Worm (Caenorhabditis elegans) whole organism, L4 larva: ENCODE data around the gene K11H12.8.

Experiments used
- F26F4.8 ChIP-seq: fragments of 200-800 bp; sonication (Bioruptor generic); conservative IDR thresholded peaks from 2 replicates; pipeline ENCODE4 v1.3.6; 2022; ENCODE audit warnings: missing genetic modification characterization, missing compliant biosample characterization
- F37D6.2 ChIP-seq: sonication (generic microtip); optimal IDR thresholded peaks from 2 replicates; lab custom pipeline; 2016; ENCODE audit warnings: mild to moderate bottlenecking, missing genetic modification characterization, missing compliant biosample characterization
- F44E2.7 ChIP-seq: fragments of 200-800 bp; sonication (Bioruptor generic); IDR thresholded peaks from 2 replicates; pipeline ENCODE4 v2.1.2; 2022; ENCODE audit warnings: missing genetic modification characterization, missing compliant biosample characterization
- R02D3.7 ChIP-seq: fragments of 150-350 bp; sonication (generic microtip); optimal IDR thresholded peaks from 3 replicates; lab custom pipeline; 2014; ENCODE audit warnings: missing biosample characterization, missing genetic modification characterization
- T26A8.4 ChIP-seq: fragments of 200-800 bp; sonication (Bioruptor generic); IDR thresholded peaks from 2 replicates; pipeline ENCODE4 v1.3.6; 2022; ENCODE audit warnings: missing genetic modification characterization, missing compliant biosample characterization
- Y105C5A.15 ChIP-seq: fragments of 200-800 bp; sonication (Bioruptor generic); IDR thresholded peaks from 2 replicates; pipeline ENCODE4 v1.3.6; 2022; ENCODE audit warnings: missing genetic modification characterization, missing compliant biosample characterization
- ZK337.2 ChIP-seq: fragments of 200-800 bp; sonication (Bioruptor generic); IDR thresholded peaks from 2 replicates; pipeline ENCODE4 v1.3.6; 2022; ENCODE audit warnings: missing genetic modification reagents, missing genetic modification characterization, missing compliant biosample characterization
- ZK546.5 ChIP-seq, 2 experiments: sonication (generic microtip); optimal IDR thresholded peaks; 2 replicates each; lab custom pipeline; 2017; ENCODE audit warnings: missing biosample characterization in 2 of 2, missing genetic modification characterization in 2 of 2
- aha-1 ChIP-seq: fragments of 150-350 bp; peaks from one replicate; lab custom pipeline; 2014; ENCODE audit warnings: missing biosample characterization, missing genetic modification characterization
- aly-2 ChIP-seq: sonication (generic microtip); optimal IDR thresholded peaks from 2 replicates; lab custom pipeline; 2018; ENCODE audit warnings: missing biosample characterization, missing genetic modification characterization
- ama-1 ChIP-seq: fragments of 150-350 bp; optimal IDR thresholded peaks from 2 replicates; lab custom pipeline; 2014; ENCODE audit warnings: inconsistent platforms, mixed read lengths
- arid-1 ChIP-seq: fragments of 200-800 bp; sonication (Bioruptor generic); conservative IDR thresholded peaks from 2 replicates; pipeline ENCODE4 v1.3.6; 2022; ENCODE audit warnings: missing genetic modification reagents, missing genetic modification characterization, missing compliant biosample characterization
- attf-4 ChIP-seq: sonication (generic microtip); optimal IDR thresholded peaks from 3 replicates; lab custom pipeline; 2017; ENCODE audit warnings: missing biosample characterization, missing genetic modification characterization
- ceh-20 ChIP-seq: fragments of 200-800 bp; sonication (Bioruptor generic); IDR thresholded peaks from 2 replicates; pipeline ENCODE4 v1.3.6; 2022; ENCODE audit warnings: missing genetic modification reagents, missing genetic modification characterization, missing compliant biosample characterization
- ceh-28 ChIP-seq: fragments of 150-350 bp; optimal IDR thresholded peaks from 2 replicates; lab custom pipeline; 2014; ENCODE audit warnings: missing biosample characterization, missing genetic modification reagents, missing genetic modification characterization
- ceh-32 ChIP-seq: sonication (generic microtip); optimal IDR thresholded peaks from 2 replicates; lab custom pipeline; 2016; ENCODE audit warnings: mild to moderate bottlenecking, missing genetic modification characterization, missing compliant biosample characterization; ENCODE audit not compliant: poor library complexity
- ceh-62 ChIP-seq: sonication (generic microtip); optimal IDR thresholded peaks from 2 replicates; lab custom pipeline; 2017; ENCODE audit warnings: missing biosample characterization, missing genetic modification characterization
- ces-1 ChIP-seq: fragments of 150-350 bp; sonication (generic microtip); optimal IDR thresholded peaks from 4 replicates; lab custom pipeline; 2014; ENCODE audit warnings: missing biosample characterization, missing genetic modification reagents, missing genetic modification characterization
- cey-2 ChIP-seq: sonication (generic microtip); optimal IDR thresholded peaks from 3 replicates; lab custom pipeline; 2017; ENCODE audit warnings: missing genetic modification characterization, mild to moderate bottlenecking, missing compliant biosample characterization, antibody characterized with exemption, borderline replicate concordance; ENCODE audit not compliant: insufficient read depth
- ctbp-1 ChIP-seq: fragments of 200-800 bp; sonication (Bioruptor generic); IDR thresholded peaks from 2 replicates; pipeline ENCODE4 v1.3.6; 2022; ENCODE audit warnings: missing genetic modification reagents, missing genetic modification characterization, missing compliant biosample characterization
- daf-8 ChIP-seq: fragments of 200-800 bp; sonication (Bioruptor generic); IDR thresholded peaks from 2 replicates; pipeline ENCODE4 v1.3.6; 2022; ENCODE audit warnings: missing genetic modification characterization, missing compliant biosample characterization
- dmd-8 ChIP-seq: fragments of 200-800 bp; sonication (Bioruptor generic); IDR thresholded peaks from 2 replicates; pipeline ENCODE4 v1.3.6; 2022; ENCODE audit warnings: missing genetic modification characterization, missing compliant biosample characterization
- dpl-1 ChIP-seq: fragments of 150-350 bp; optimal IDR thresholded peaks from 2 replicates; lab custom pipeline; 2014; ENCODE audit warnings: missing biosample characterization, missing genetic modification reagents, missing genetic modification characterization
- egl-43 ChIP-seq: fragments of 200-800 bp; sonication (Bioruptor generic); IDR thresholded peaks from 2 replicates; pipeline ENCODE4 v1.3.6; 2022; ENCODE audit warnings: missing genetic modification reagents, missing genetic modification characterization, missing compliant biosample characterization
- fos-1 ChIP-seq: fragments of 150-350 bp; optimal IDR thresholded peaks from 2 replicates; lab custom pipeline; 2014; ENCODE audit warnings: missing biosample characterization, missing genetic modification characterization
- gei-8 ChIP-seq: fragments of 200-800 bp; sonication (Bioruptor generic); optimal IDR thresholded peaks from 2 replicates; lab custom pipeline; 2018; ENCODE audit warnings: mild to moderate bottlenecking, missing genetic modification characterization, missing compliant biosample characterization
- hif-1 ChIP-seq, 2 experiments: sonication (generic microtip); optimal IDR thresholded peaks; 2 replicates each; lab custom pipeline; 2016 to 2017; ENCODE audit warnings: missing compliant biosample characterization in 2 of 2, missing genetic modification characterization in 2 of 2, missing genetic modification reagents in 2 of 2, missing genotype in 2 of 2, mild to moderate bottlenecking in 1 of 2
- hlh-30 ChIP-seq: sonication (generic microtip); optimal IDR thresholded peaks from 2 replicates; lab custom pipeline; 2017; ENCODE audit warnings: antibody characterized with exemption, mild to moderate bottlenecking, missing genetic modification characterization, missing compliant biosample characterization; ENCODE audit not compliant: insufficient read depth
- lin-29 ChIP-seq: fragments of 200-800 bp; sonication (Bioruptor generic); IDR thresholded peaks from 2 replicates; pipeline ENCODE4 v1.3.6; 2022; ENCODE audit warnings: missing genetic modification reagents, missing genetic modification characterization, missing compliant biosample characterization
- mdt-29 ChIP-seq: fragments of 200-800 bp; sonication (Bioruptor generic); IDR thresholded peaks from 2 replicates; pipeline ENCODE4 v1.3.6; 2022; ENCODE audit warnings: missing genetic modification reagents, missing genetic modification characterization, missing compliant biosample characterization
- mxl-3 ChIP-seq: fragments of 200-800 bp; sonication (Bioruptor generic); optimal IDR thresholded peaks from 2 replicates; lab custom pipeline; 2018; ENCODE audit warnings: mild to moderate bottlenecking, missing genetic modification characterization, missing compliant biosample characterization
- nhr-10 ChIP-seq: fragments of 150-350 bp; optimal IDR thresholded peaks from 2 replicates; lab custom pipeline; 2014; ENCODE audit warnings: missing biosample characterization, missing genetic modification characterization
- nhr-102 ChIP-seq: sonication (generic microtip); optimal IDR thresholded peaks from 2 replicates; lab custom pipeline; 2016; ENCODE audit warnings: mild to moderate bottlenecking, missing genetic modification characterization, moderate library complexity, missing compliant biosample characterization
- nhr-111 ChIP-seq: fragments of 200-800 bp; sonication (Bioruptor generic); optimal IDR thresholded peaks from 2 replicates; lab custom pipeline; 2018; ENCODE audit warnings: mild to moderate bottlenecking, missing genetic modification characterization, missing compliant biosample characterization
- nhr-42 ChIP-seq: fragments of 200-800 bp; sonication (Bioruptor generic); IDR thresholded peaks from 2 replicates; pipeline ENCODE4 v1.3.6; 2022; ENCODE audit warnings: missing genetic modification characterization, missing compliant biosample characterization
- nhr-6 ChIP-seq: fragments of 150-350 bp; optimal IDR thresholded peaks from 2 replicates; lab custom pipeline; 2014; ENCODE audit warnings: missing biosample characterization, missing genetic modification characterization
- saeg-2 ChIP-seq: fragments of 200-800 bp; sonication (Bioruptor generic); IDR thresholded peaks from 2 replicates; pipeline ENCODE4 v1.3.6; 2022; ENCODE audit warnings: missing genetic modification reagents, missing genetic modification characterization, missing compliant biosample characterization
- set-16 ChIP-seq: fragments of 200-800 bp; sonication (Bioruptor generic); IDR thresholded peaks from 2 replicates; pipeline ENCODE4 v1.3.6; 2022; ENCODE audit warnings: missing genetic modification reagents, missing genetic modification characterization, missing compliant biosample characterization
- snpc-1.2 ChIP-seq: fragments of 200-800 bp; sonication (Bioruptor generic); IDR thresholded peaks from 2 replicates; pipeline ENCODE4 v1.3.6; 2022; ENCODE audit warnings: missing genetic modification reagents, missing genetic modification characterization, missing compliant biosample characterization
- snpc-4 ChIP-seq: fragments of 150-350 bp; optimal IDR thresholded peaks from 2 replicates; lab custom pipeline; 2014; ENCODE audit warnings: missing biosample characterization, missing genetic modification characterization
- spr-1 ChIP-seq: sonication (generic microtip); optimal IDR thresholded peaks from 2 replicates; lab custom pipeline; 2016; ENCODE audit warnings: mild to moderate bottlenecking, missing genetic modification characterization, missing compliant biosample characterization
- unc-62 ChIP-seq, 3 experiments: fragments of 150-350 bp in 1 of 3; sonication (generic microtip); optimal IDR thresholded peaks in 2 of 3; peaks in 1 of 3; 1 replicate in 1 of 3; 2 replicates in 2 of 3; lab custom pipeline; 2014 to 2017; ENCODE audit warnings: missing biosample characterization in 3 of 3, missing genetic modification characterization in 3 of 3, missing genetic modification reagents in 3 of 3, missing genotype in 1 of 3
- vab-7 ChIP-seq: fragments of 200-800 bp; sonication (Bioruptor generic); IDR thresholded peaks from 2 replicates; pipeline ENCODE4 v1.3.6; 2022; ENCODE audit warnings: missing genetic modification reagents, missing genetic modification characterization, missing compliant biosample characterization
- zip-2 ChIP-seq: fragments of 150-350 bp; optimal IDR thresholded peaks from 2 replicates; lab custom pipeline; 2014; ENCODE audit warnings: missing biosample characterization, missing genetic modification characterization
- ztf-11 ChIP-seq: fragments of 150-350 bp; optimal IDR thresholded peaks from 2 replicates; lab custom pipeline; 2014; ENCODE audit warnings: missing biosample characterization, missing genetic modification characterization
- ztf-7 ChIP-seq: fragments of 150-350 bp; optimal IDR thresholded peaks from 2 replicates; lab custom pipeline; 2014; ENCODE audit warnings: missing biosample characterization, missing genetic modification characterization

K11H12.8 gene

DNA sequence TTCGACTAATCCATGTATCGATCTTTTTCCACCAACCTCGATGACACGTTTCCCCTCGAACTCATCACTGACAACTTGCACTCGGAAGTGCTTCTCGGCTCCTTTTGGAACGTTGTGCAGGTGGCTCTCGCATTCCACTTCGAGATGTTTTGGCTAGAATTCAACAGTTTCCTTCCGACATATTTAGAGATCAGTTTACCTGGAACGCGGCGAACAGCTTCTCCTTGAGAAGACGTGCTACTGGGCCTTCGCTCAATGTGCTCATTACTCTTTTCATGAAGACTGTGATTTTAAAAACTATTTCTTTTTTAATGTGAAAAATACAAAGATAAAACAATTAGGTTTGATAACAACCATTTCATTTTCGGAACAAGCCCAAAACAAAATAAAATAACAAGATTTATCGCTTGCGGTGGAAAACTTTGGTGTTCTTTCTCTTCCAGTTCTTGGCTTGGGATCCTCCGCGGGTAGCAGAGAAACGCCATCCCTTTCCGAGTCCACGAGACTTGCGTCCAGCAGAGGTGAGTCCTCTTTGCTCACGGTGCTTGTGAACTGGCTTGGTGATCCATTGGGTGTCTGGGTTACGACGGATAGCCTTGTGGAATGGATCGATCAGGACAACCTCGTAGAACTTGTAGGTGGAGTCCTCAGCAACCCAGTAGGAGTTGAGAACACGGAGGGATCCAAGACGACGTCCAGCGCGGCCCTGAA lies 1.9 kb upstream of the K11H12.8 start, which contains the start of gene K11H12.1 (continued):
- TF ChIP-seq hlh-30 (tag; lab: Kevin White, UChicago): no peak
- TF ChIP-seq T26A8.4 (GFP tag; lab: Robert Waterston, UW): 0 out of 2 replicates have a peak, but pooled peaks have one; percentile 39
- peak; percentile 46 for TF ChIP-seq nhr-111 (GFP tag; lab: Kevin White, UChicago)
- no peak for TF ChIP-seq aly-2 (tag; lab: Kevin White, UChicago)
- TF ChIP-seq snpc-4 (tag; lab: Kevin White, UChicago): no peak
- no peak for TF ChIP-seq hif-1 (tag; optimal IDR thresholded peaks at IDR 0.05; lab: Kevin White, UChicago)
- TF ChIP-seq mdt-29: 0 out of 2 replicates have a peak, but pooled peaks have one; percentile 18
- no peak for TF ChIP-seq R02D3.7 (tag; lab: Kevin White, UChicago)
- peak; percentile 54; the same call in 1 of the 2 replicates for TF ChIP-seq dmd-8 (GFP tag; lab: Robert Waterston, UW)
- TF ChIP-seq ces-1 (GFP tag; lab: Kevin White, UChicago): no peak
- TF ChIP-seq, all 104 proteins: peak for 18

DNA sequence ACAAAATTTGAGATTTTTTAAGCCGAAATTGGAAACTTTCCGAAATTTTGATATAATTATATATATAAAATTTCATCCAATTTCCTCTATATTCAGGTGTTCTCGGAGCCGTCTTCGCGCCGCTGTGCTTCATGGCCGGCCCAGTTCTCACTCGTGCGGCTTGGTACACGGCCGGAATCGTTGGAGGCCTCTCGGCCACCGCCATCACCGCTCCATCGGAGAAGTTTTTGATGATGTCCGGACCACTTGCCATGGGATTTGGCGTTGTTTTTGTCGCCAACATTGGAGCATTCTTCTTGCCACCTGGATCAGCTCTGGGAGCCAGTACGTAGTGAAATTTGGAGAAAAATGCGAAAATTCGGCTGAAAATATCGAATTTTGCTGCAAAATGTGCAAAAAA lies 1.9 kb downstream of the K11H12.8 start:
- no peak for TF ChIP-seq ztf-7 (tag; lab: Kevin White, UChicago)
- 0 out of 2 replicates have a peak, but pooled peaks have one; percentile 6 for TF ChIP-seq egl-43
- no peak for TF ChIP-seq F26F4.8 (GFP tag; lab: Robert Waterston, UW)
- TF ChIP-seq set-16 (GFP tag; lab: Robert Waterston, UW): peak; percentile 69
- TF ChIP-seq ceh-28: no peak

DNA sequence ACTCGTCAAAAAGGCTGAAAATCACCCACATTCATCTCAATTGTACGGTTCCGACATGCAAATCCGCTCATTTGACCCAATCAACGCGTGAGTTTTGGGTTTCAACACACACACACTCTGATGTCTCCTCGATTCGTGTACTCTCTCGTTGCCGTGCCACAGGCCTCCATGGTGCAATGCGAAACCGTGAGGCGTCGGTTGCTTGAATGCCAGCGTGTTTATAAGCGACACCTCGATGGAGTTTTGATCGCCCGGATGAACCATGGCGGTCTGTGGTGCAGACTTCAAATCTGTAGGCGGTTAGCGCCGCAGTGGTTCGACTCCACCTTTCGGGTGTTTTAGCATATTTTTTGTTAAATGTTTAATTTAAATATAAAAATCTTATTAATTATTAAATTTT lies 2.7 kb downstream of the K11H12.8 start:
- no peak for TF ChIP-seq ama-1 (lab: Kevin White, UChicago)
- no peak for TF ChIP-seq nhr-10 (tag; lab: Kevin White, UChicago)
- no peak for TF ChIP-seq zip-2 (tag; lab: Kevin White, UChicago)
- TF ChIP-seq hlh-30 (tag; lab: Kevin White, UChicago): peak; percentile 60
- TF ChIP-seq ZK337.2 (GFP tag; lab: Robert Waterston, UW): no peak
- TF ChIP-seq daf-8 (GFP tag; lab: Robert Waterston, UW): no peak
- peak; percentile 34 for TF ChIP-seq nhr-102
- TF ChIP-seq arid-1: peak; percentile 63; the same call in 1 of the 2 replicates
- peak; percentile 2 for TF ChIP-seq mxl-3 (GFP tag; lab: Kevin White, UChicago)
- no peak for TF ChIP-seq ZK546.5 (tag; optimal IDR thresholded peaks at IDR 0.05; lab: Kevin White, UChicago)
- no peak for TF ChIP-seq attf-4 (tag; lab: Kevin White, UChicago)
- no peak for TF ChIP-seq F37D6.2 (tag; lab: Kevin White, UChicago)
- TF ChIP-seq aha-1 (tag; lab: Kevin White, UChicago): peak; percentile 58
- TF ChIP-seq ceh-20: no peak
- peak; percentile 31; the same call in 1 of the 2 replicates for TF ChIP-seq vab-7 (GFP tag; lab: Robert Waterston, UW)
- no peak for TF ChIP-seq ceh-62 (tag; lab: Kevin White, UChicago)
- TF ChIP-seq snpc-1.2: peak; percentile 48; the same call in 1 of the 2 replicates
- TF ChIP-seq nhr-6 (tag; lab: Kevin White, UChicago): no peak
- TF ChIP-seq ctbp-1 (GFP tag; lab: Robert Waterston, UW): no peak
- TF ChIP-seq nhr-42 (GFP tag; lab: Robert Waterston, UW): peak; percentile 50; the same call in 1 of the 2 replicates
- TF ChIP-seq snpc-4 (tag; lab: Kevin White, UChicago): peak; percentile 92
- TF ChIP-seq Y105C5A.15: no peak
- no peak for TF ChIP-seq cey-2 (tag; lab: Kevin White, UChicago)
- no peak for TF ChIP-seq spr-1 (tag; lab: Kevin White, UChicago)
- TF ChIP-seq gei-8 (GFP tag; lab: Kevin White, UChicago): no peak
- TF ChIP-seq dpl-1 (GFP tag; lab: Kevin White, UChicago): no peak
- TF ChIP-seq ztf-11 (tag; lab: Kevin White, UChicago): no peak
- TF ChIP-seq saeg-2 (GFP tag; lab: Robert Waterston, UW): no peak
- no peak for TF ChIP-seq lin-29
- TF ChIP-seq ceh-32 (tag; lab: Kevin White, UChicago): no peak
- no peak for TF ChIP-seq R02D3.7 (tag; lab: Kevin White, UChicago)
- TF ChIP-seq unc-62 (GFP tag; optimal IDR thresholded peaks at IDR 0.05 in 1 of 2; lab: Kevin White, UChicago): no peak
- no peak for TF ChIP-seq unc-62 (tag; optimal IDR thresholded peaks at IDR 0.05; lab: Kevin White, UChicago)
- TF ChIP-seq ceh-28: no peak
- TF ChIP-seq F44E2.7 (GFP tag; lab: Robert Waterston, UW): no peak
- TF ChIP-seq fos-1 (tag; lab: Kevin White, UChicago): no peak
